Fruit fly (Drosophila melanogaster) Kc167 (cell line): ENCODE measurements around the gene CG9757.

Source experiments
- Myc ChIP-seq: fragments of >200 bp; optimal IDR thresholded peaks from 2 replicates; lab custom pipeline; 2017; ENCODE audit warnings: missing external identifiers
- Sin3A ChIP-seq: fragments of >200 bp; optimal IDR thresholded peaks from 2 replicates; lab custom pipeline; 2018; ENCODE audit warnings: missing external identifiers
- h ChIP-seq: fragments of >200 bp; optimal IDR thresholded peaks from 3 replicates; lab custom pipeline; 2018; ENCODE audit warnings: missing external identifiers
- insv ChIP-seq: fragments of >200 bp; optimal IDR thresholded peaks from 3 replicates; lab custom pipeline; 2018; ENCODE audit warnings: missing external identifiers
- psq ChIP-seq: fragments of >200 bp; optimal IDR thresholded peaks from 2 replicates; lab custom pipeline; 2017; ENCODE audit warnings: missing external identifiers
- ttk ChIP-seq: sonication (Bioruptor generic); optimal IDR thresholded peaks from 2 replicates; lab custom pipeline; 2017; ENCODE audit warnings: missing external identifiers

The CG9757 gene

DNA sequence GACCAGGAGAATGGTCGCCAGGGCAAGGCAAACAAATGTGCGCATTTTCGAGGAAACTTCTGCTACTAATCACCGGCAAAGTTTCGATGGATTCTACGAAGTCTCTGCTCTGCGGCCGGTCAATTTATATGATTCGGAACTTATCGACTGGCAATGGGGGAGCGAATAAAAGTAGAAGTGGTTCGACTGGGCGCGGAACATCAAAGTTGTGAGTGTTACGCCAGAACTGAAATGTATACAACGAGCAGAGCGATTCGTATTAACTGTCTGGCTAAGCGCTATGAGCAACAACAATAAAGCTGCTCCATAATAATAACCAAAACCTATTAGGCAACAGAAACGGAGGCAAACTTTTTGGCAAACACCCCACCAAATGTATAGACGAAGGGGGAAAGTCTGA lies at the start of gene CG9757:
Gene CG9757, minus strand, starts transcription at position 101 of the 400 bp plus-strand sequence.
- TF ChIP-seq Myc (lab: Kevin White, UChicago): no peak
- no peak for TF ChIP-seq insv
- TF ChIP-seq h (lab: Kevin White, UChicago): no peak
- no peak for TF ChIP-seq psq (lab: Kevin White, UChicago)
- TF ChIP-seq Sin3A (lab: Kevin White, UChicago): no peak
- TF ChIP-seq ttk (lab: Kevin White, UChicago): no peak

DNA sequence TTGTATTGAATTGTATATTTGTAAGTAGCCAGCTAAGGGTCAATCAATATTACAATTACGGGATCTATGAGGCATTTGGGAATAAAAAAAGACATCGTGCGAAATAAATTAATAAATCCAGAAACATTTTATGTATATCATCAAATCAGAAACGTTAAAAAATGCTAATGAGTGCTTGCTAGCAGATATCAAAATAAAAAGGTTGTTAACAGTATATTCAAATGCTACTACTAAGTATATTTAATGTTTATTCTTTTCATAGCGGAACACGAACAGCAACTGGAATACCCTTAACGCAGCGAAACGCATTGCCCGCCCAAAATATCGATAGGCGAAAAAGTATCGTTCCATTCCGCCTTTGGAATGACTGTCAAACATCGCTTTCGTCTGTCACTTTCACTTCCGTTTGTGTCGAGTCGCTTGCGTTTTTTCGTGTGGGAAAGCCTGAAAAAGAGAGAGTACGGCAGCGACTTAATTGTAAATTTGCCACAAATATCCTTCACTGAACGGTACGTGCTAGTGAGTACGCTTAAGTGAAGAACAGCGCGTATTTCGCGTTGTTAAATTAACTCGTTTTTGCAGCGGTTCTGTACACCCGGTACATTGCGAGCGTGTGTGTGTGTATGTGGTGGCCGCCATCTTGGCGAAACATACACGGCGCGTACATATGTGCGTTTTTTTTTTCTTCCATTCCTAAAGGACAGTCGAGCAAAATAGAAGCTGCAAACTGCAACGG lies 48.9 kb upstream of the CG9757 start, which contains the start of gene B52:
Gene B52, plus strand, starts transcription at position 388 of the 736 bp plus-strand sequence.
- TF ChIP-seq h (lab: Kevin White, UChicago) (no peak), insv (no peak), Myc (lab: Kevin White, UChicago) (no peak), Sin3A (lab: Kevin White, UChicago) (no peak), ttk (lab: Kevin White, UChicago) (no peak), psq (lab: Kevin White, UChicago) (no peak)

DNA sequence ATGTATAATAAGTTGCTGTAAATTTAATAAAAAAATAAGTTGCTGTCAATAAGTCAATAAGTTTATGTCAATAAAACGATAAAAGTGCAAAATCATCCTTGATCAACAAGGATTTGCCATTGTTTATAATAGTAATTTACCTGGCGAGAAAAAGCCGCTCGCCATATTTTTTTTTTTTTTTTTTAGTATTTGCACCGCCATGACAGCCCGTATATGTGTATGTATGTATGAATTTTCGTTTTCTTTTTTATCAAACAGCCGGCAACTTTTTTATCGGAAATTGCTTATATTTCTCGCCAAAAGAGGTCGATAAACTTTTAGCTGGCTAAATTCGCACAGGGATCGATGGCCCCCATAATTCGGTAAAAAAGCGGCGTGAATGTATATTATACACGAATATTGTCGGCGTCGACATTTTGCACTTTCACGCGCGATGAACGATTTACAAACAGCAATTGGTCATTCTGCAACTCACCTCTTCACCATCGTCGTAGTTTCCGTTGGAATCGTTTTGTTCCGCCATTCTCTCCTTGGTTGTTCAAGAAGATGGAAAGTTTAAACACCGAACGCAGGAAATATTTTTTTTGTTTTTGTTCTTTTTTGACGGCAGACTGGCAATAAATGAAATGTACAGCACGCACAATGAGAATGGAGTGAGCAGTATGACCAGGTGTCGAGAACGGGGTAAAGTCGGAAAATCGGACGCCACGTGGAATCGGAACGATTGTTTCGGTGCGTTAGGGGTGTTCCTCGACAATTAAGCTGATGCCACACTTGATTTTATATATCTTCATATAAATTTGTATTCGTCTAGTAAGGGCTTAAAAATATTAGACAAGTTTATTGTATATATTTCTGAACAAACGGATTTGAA lies 47.9 kb upstream of the CG9757 start, which contains the start of gene Hrb87F:
Gene Hrb87F, minus strand, starts transcription at position 667 of the 874 bp plus-strand sequence.
- TF ChIP-seq Myc (lab: Kevin White, UChicago) (no peak), h (lab: Kevin White, UChicago) (no peak), Sin3A (lab: Kevin White, UChicago) (no peak), insv (no peak), ttk (lab: Kevin White, UChicago) (no peak), psq (lab: Kevin White, UChicago) (no peak)

DNA sequence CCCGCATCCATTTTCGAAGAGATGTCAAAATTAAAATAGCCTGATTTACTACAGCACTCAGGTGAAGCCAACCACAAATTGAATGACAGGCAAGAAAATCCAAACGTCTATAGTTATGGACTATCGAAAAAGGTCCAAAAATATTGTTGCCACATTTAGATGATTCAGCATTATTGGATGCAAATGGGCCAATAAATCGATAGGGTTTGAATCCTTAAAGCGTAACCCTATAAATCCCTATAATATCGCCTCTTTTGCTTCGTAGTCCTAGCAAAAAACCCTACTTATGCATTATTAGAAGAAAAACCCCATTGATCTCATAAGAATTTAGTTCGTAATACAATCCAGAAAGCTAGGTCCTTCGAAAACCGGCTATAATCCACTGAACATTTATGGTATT lies 44.1 kb upstream of the CG9757 start, which contains the start of gene Rbp4:
Gene Rbp4, minus strand, starts transcription at position 101 of the 400 bp plus-strand sequence.
- TF ChIP-seq Myc (lab: Kevin White, UChicago) (no peak), Sin3A (lab: Kevin White, UChicago) (no peak), h (lab: Kevin White, UChicago) (no peak), insv (no peak), psq (lab: Kevin White, UChicago) (no peak), ttk (lab: Kevin White, UChicago) (no peak)

DNA sequence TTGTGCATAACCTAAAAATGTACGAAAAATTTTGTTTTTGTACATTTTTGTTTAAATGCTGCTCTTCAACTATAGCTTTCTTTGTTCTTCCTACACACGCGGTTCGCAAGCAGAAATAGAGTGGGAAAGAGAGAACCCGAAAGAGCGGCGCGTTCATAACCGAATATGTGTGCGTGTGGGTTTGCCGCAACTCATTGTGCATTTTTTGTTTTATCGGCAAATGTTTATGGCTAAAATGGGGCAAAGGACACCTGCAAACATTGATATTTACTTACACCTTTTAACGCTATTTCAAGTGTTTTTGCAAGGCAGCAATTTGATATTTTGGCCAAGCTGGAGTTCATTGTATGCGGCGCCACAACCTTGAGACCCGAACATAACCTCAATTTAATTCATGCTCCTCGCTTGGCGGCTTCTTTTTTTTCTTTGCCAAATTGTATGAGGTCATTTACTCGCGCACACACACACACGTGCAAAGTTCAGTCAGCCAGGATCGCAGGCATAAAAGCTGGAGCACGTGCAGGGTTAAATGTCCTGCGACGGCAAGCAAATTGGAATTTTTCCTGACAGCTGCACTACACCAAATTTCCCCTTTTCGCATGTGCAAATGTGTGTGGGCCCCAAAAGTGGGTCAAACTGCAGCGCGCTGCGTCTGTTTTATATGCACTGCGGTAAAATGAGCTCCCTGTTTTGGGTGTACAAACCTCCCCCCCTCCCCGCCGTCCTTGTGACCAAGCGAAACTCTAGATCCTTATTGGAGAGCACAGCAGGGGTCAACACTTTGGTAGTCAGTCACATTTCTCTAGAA lies 35.7 kb upstream of the CG9757 start:
- TF ChIP-seq ttk (lab: Kevin White, UChicago) (no peak), insv (no peak), Myc (lab: Kevin White, UChicago) (no peak), Sin3A (lab: Kevin White, UChicago) (no peak), h (lab: Kevin White, UChicago) (no peak), psq (lab: Kevin White, UChicago) (no peak)

DNA sequence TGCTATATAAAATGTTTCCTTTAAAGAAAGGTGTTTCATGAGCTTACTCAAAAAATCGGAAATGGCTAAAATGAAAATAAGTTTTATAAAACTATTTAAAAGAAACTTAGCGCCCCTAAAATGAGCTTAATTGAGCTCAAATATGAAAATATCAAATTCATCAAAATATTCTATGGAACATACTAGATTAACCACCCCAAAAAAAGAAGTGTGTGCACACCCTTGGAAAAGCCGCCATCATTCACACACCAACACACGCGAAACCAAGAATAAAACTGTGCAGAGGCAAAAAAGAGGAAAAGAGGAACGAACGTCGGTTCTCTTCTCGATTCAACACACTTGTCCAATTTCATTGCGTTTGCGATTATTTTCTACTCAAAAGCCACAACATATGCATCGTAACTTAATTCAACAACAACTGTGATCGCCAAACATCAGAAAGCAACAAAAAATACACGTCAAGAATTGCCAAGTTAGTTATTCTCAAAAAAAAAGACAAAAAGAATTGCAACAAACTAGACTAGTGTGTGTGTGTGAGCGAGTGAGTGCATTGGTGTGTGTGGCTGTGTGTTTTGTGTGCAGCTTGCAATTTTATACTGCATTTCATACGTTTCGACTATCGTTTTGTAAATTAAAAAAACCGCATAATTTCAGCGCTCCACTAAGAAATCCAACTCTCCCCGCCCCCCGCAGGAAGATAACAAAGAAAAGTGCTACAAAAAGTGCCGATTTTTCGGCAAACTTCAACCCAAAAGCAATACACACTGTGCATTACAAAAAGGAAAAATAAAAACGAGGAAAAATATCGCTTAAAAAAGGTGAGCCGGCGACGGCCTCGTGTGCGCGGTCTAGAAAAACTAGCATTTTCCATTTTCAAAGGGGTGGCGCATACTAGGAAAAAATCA lies 34.7 kb upstream of the CG9757 start, which contains the start of gene rin:
Gene rin, plus strand, starts transcription at position 276 of the 905 bp plus-strand sequence.
- TF ChIP-seq insv (no peak), Myc (lab: Kevin White, UChicago) (no peak), psq (lab: Kevin White, UChicago) (no peak), Sin3A (lab: Kevin White, UChicago) (no peak), ttk (lab: Kevin White, UChicago) (no peak), h (lab: Kevin White, UChicago) (no peak)

DNA sequence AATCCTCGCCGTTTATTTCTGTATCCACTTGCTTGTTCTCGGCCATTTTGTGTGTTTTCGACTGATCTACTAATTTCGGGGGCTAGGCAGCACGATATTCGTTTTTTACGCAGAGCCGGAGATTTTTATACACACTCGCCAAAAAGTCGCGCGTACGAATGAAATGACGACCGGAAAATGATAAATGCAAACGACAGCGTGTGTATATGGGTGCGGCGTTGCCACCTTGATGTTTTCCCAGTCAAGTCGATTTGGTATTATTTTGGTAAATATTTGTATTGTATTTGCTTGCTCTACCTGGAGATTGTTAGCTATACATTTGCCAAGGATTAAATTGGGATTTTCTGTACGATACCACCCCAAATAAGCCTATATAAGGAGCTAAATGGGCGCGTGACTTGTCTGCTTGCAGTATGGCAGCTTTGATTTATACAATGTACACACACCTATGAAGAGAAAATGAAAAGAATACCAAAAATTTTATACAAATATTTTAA lies 33.7 kb upstream of the CG9757 start, which contains the start of gene sqd:
Gene sqd, minus strand, starts transcription at position 431 of the 497 bp plus-strand sequence.
- no peak for TF ChIP-seq Myc (lab: Kevin White, UChicago)
- TF ChIP-seq h (lab: Kevin White, UChicago): no peak
- TF ChIP-seq Sin3A (lab: Kevin White, UChicago): no peak
- no peak for TF ChIP-seq insv
- TF ChIP-seq ttk (lab: Kevin White, UChicago): no peak
- TF ChIP-seq psq (lab: Kevin White, UChicago): no peak

DNA sequence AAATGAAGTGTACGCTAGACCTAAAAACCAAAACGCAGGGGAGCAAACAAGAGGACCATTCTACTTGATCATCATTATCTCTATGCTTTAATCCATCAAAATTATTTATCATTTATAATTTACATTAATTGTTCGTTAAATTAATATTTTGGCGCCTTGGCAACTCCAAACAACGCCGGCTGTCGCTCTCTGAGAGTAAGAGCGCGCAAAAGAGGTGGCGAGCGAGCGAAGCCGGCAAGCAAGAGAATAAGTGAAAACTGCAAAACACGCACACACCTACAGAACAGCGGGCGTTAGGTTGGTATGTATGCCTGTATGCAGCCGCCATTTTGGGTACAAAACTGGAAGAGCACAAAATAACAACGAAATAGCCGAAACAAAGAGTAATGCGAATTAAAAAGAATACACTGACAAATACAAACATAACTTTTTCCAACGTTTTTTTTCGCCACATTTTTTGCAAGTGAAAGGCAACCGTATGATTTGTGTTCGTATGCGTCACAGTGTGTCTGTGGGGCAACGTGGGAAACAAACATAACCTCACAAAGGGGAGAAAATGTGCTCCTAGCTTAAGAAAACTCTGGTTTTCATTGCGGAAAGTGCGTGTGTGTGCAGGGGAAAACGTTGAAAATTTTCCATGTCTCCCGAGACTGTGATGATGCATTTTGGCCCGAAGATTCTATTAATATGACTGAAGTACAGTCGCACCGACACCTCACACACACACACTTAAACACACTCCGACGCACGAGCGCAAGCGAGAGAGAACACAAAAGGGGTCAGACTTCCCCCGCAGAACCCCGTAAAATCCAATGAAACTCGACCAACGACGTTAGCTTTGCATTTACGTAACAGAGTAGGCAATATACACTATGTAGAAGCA lies 32.8 kb upstream of the CG9757 start:
- TF ChIP-seq h (lab: Kevin White, UChicago): no peak
- TF ChIP-seq Myc (lab: Kevin White, UChicago): no peak
- no peak for TF ChIP-seq Sin3A (lab: Kevin White, UChicago)
- no peak for TF ChIP-seq psq (lab: Kevin White, UChicago)
- no peak for TF ChIP-seq ttk (lab: Kevin White, UChicago)
- TF ChIP-seq insv: no peak

DNA sequence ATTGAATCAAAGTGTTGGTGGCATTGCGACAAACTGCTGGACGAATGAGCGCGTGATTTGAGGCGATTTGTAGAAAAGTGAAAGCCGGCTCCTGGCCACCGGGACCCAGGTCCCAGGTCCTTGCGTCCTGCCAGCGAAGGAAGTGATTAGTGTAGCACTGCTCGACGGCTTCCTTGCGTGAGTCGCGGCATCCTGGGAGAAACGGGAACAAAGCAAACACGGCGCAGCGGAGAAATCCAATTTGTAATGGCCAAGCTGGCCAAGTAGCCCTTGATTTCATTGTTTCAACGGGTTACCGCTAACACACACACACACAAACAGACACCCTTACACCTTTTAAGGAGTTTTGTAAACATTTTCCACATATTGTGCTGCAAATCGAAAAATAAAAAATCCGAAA lies 19.4 kb upstream of the CG9757 start, which contains the start of gene CG10841:
Gene CG10841, plus strand, starts transcription at position 301 of the 400 bp plus-strand sequence.
- TF ChIP-seq h (lab: Kevin White, UChicago) (no peak), ttk (lab: Kevin White, UChicago) (no peak), Myc (lab: Kevin White, UChicago) (no peak), insv (no peak), psq (lab: Kevin White, UChicago) (no peak), Sin3A (lab: Kevin White, UChicago) (no peak)
